Worm (Caenorhabditis elegans): ENCODE data around the gene ddl-1.
A peak's percentile ranks its signal among the peaks of the same experiment; 100 is the strongest.

ddl-1 gene

DNA sequence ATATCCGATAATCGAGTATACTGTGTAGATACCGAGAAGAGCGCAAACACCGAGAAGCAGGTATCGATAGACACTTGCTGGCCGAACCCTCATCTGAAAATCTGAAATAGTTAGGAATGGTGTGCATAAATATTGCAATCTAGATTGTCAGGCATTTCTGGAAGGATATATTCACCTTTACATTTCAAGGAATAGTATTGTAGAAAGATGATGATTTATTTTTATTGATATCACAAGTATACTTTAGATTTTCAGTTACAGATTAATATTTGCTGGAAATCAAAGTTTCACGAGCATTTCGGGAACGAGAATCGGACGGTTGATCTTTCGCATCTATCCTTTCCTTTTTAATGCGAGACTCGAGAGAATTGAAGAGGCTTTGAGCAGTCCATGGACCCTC is 11.5 kb upstream of the ddl-1 start, which contains the start of gene fut-3:
fut-3 (minus strand) TSS at position 101 of the 400 bp plus-strand sequence.
- TF ChIP-seq elt-2 (tag; optimal IDR thresholded peaks at IDR 0.05) (no peak), nhr-76 (tag; optimal IDR thresholded peaks at IDR 0.05) (no peak), nhr-43 (tag; optimal IDR thresholded peaks at IDR 0.05; ENCODE audit: poor library complexity, severe bottlenecking) (no peak), skn-1 (tag; optimal IDR thresholded peaks at IDR 0.05) (no peak)

DNA sequence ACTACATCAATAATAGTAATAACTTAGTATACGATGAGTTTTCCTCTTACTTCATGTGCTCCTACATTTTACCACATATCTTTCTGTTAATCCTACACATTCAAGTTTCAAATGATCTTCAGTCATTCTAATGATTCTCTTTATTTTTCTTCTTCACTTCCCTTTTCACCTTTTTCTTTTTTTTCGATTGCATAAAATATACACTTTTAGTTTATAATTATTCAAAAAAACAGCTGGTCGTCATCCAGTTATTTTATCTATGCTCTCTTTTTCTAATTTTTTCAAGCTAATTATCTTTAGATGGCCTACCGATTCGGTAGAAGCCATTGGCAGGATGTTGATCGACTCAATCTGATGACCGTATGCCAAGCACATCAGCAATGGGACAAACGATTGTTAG is 6.0 kb upstream of the ddl-1 start, which contains the start of gene F59E12.1:
F59E12.1 (plus strand) TSS at position 301 of the 400 bp plus-strand sequence.
- TF ChIP-seq nfya-1 (tag; optimal IDR thresholded peaks at IDR 0.05; ENCODE audit: insufficient read depth), result no peak
- TF ChIP-seq hmg-11 (tag; optimal IDR thresholded peaks at IDR 0.05), result no peak
- TF ChIP-seq sea-2 (GFP tag; optimal IDR thresholded peaks at IDR 0.05), result no peak
- TF ChIP-seq ama-1 (optimal IDR thresholded peaks at IDR 0.05), result no peak
- no peak for TF ChIP-seq pha-4 (tag; optimal IDR thresholded peaks at IDR 0.05)
- TF ChIP-seq R02D3.7 (tag; optimal IDR thresholded peaks at IDR 0.05), result no peak
- TF ChIP-seq ztf-4 (tag; optimal IDR thresholded peaks at IDR 0.05), result no peak
- TF ChIP-seq pqm-1 (tag; optimal IDR thresholded peaks at IDR 0.05), result no peak
- TF ChIP-seq fkh-10 (GFP tag; optimal IDR thresholded peaks at IDR 0.05), result no peak
- TF ChIP-seq nhr-67 (tag; optimal IDR thresholded peaks at IDR 0.05), result no peak
- no peak for TF ChIP-seq egl-27 (tag; optimal IDR thresholded peaks at IDR 0.05)
- TF ChIP-seq ZK546.5 (tag; optimal IDR thresholded peaks at IDR 0.05), result no peak
- TF ChIP-seq elt-3 (tag; optimal IDR thresholded peaks at IDR 0.05), result no peak
- TF ChIP-seq tbx-2 (tag; optimal IDR thresholded peaks at IDR 0.05), result no peak
- TF ChIP-seq nhr-28 (tag; optimal IDR thresholded peaks at IDR 0.05), result no peak
- TF ChIP-seq fos-1 (tag; optimal IDR thresholded peaks at IDR 0.05), result no peak
- TF ChIP-seq zag-1 (tag; optimal IDR thresholded peaks at IDR 0.05), result no peak
- no peak for TF ChIP-seq lsy-12 (tag; optimal IDR thresholded peaks at IDR 0.05)

DNA sequence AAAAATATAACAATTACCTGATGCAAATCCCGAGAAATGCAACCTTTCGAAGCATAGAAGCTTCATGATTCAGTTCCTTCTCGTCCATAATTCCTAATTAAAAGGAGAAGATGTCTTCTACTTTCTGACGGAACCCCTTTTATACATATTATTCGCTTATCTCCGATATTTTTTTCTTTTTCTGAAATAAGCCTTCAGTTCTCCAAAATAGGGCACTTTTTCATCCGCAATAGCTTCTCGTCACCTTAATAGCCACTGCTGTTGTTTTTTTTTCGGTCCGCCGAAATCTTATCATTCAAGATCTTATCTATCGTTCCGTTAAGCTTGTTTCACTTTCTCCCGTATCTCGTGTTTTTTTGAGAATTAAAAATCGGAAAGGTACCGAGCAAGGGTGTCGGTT is 4.2 kb upstream of the ddl-1 start, which contains the start of gene bli-2:
bli-2 (minus strand) TSS at position 101 of the 400 bp plus-strand sequence.
- no peak for TF ChIP-seq elt-2 (tag; optimal IDR thresholded peaks at IDR 0.05)
- TF ChIP-seq zag-1 (tag; optimal IDR thresholded peaks at IDR 0.05), result no peak
- TF ChIP-seq fkh-10 (GFP tag; optimal IDR thresholded peaks at IDR 0.05), result no peak
- TF ChIP-seq ceh-28 (tag; optimal IDR thresholded peaks at IDR 0.05), result no peak
- TF ChIP-seq mml-1 (tag; optimal IDR thresholded peaks at IDR 0.05), result no peak
- TF ChIP-seq jun-1 (tag; optimal IDR thresholded peaks at IDR 0.05), result no peak
- TF ChIP-seq ceh-82 (tag; optimal IDR thresholded peaks at IDR 0.05), result no peak
- no peak for TF ChIP-seq hmg-11 (tag; optimal IDR thresholded peaks at IDR 0.05)

DNA sequence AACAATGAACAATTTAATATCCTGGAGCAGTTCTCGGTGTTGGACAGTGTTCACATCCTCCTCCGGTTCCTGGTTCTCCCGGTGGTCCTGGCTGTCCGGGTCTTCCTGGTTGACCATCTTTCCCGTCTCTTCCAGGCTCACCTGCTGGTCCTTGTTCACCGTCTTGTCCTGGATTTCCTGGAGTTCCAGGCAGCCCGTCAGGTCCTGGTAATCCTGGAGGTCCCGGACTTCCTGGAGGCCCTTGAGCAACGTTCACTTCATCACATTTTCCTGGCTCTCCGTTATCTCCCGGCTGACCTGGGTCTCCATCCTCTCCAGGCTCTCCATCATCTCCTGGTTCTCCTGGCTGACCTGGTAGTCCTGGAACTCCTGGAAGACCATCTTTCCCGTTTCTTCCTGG is 3.3 kb upstream of the ddl-1 start:
- TF ChIP-seq unc-62 (GFP tag; optimal IDR thresholded peaks at IDR 0.05) (no peak), nhr-43 (tag; optimal IDR thresholded peaks at IDR 0.05; ENCODE audit: poor library complexity, severe bottlenecking) (no peak), ama-1 (optimal IDR thresholded peaks at IDR 0.05) (no peak), ztf-11 (tag; optimal IDR thresholded peaks at IDR 0.05) (no peak), pqm-1 (tag; optimal IDR thresholded peaks at IDR 0.05) (no peak), zag-1 (tag; optimal IDR thresholded peaks at IDR 0.05) (no peak), mml-1 (tag; optimal IDR thresholded peaks at IDR 0.05) (no peak), fkh-10 (GFP tag; optimal IDR thresholded peaks at IDR 0.05) (no peak), snpc-4 (tag; optimal IDR thresholded peaks at IDR 0.05) (no peak), egl-5 (tag; optimal IDR thresholded peaks at IDR 0.05) (no peak), elt-1 (tag; optimal IDR thresholded peaks at IDR 0.05) (no peak), pha-4 (tag; optimal IDR thresholded peaks at IDR 0.05) (no peak), ZK546.5 (tag; optimal IDR thresholded peaks at IDR 0.05) (no peak), ztf-4 (tag; optimal IDR thresholded peaks at IDR 0.05) (no peak), nhr-76 (tag; optimal IDR thresholded peaks at IDR 0.05) (no peak), lsy-12 (tag; optimal IDR thresholded peaks at IDR 0.05) (no peak), nfya-1 (tag; optimal IDR thresholded peaks at IDR 0.05; ENCODE audit: insufficient read depth) (no peak), nhr-11 (tag; optimal IDR thresholded peaks at IDR 0.05) (no peak)

DNA sequence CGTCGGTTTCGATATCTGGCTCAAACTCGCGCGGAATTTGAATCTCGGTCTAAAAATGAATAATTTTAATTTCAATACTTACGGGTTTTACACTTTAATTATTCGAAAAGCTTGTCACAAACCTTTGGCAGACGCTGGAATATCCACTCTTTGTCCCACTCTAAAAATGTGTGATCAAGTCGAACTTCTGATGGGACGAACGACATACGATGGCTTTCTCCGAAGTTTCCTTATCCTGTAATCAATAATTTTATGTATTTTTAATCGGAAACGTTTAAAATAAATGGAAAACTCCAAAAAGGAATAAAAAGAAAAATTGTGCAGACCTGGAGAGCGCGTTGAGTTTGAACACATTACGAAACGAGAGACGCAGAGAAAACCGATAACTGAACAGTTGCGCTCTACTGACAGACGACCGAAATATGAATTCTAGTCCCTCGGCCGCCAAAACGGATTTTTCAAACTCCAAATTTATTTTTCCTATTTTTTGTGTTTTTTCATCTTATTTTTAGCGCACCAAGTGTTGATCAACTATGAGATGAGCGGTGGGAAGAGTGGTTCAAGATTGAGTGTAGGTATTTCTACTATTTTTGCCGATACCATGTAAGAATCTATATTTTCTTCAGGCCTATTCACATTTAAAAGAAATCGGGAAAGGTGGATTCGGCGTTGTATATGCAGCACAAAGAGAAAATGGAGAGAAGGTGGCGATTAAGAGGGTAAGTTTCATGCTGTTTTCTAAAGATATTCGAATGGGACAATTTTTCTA is 1.2 kb upstream of the ddl-1 start, which contains the start of the genes sam-4, F59E12.17 and zyg-1:
sam-4 (minus strand) TSS at position 51 of the 769 bp plus-strand sequence.
F59E12.17 (minus strand) TSS at position 235 of the 769 bp plus-strand sequence.
zyg-1 (plus strand) TSS at position 513 of the 769 bp plus-strand sequence.
- TF ChIP-seq egl-5 (tag; optimal IDR thresholded peaks at IDR 0.05), result peak; percentile 63
- peak; percentile 17 for TF ChIP-seq nhr-23 (tag; optimal IDR thresholded peaks at IDR 0.05)
- no peak for TF ChIP-seq skn-1 (tag; optimal IDR thresholded peaks at IDR 0.05)
- peak; percentile 18 for TF ChIP-seq pqm-1 (tag; optimal IDR thresholded peaks at IDR 0.05)
- TF ChIP-seq zag-1 (tag; optimal IDR thresholded peaks at IDR 0.05), result no peak
- TF ChIP-seq ceh-16 (tag; optimal IDR thresholded peaks at IDR 0.05), result no peak
- TF ChIP-seq hmg-11 (tag; optimal IDR thresholded peaks at IDR 0.05), result peak; percentile 35
- TF ChIP-seq nhr-67 (tag; optimal IDR thresholded peaks at IDR 0.05), result no peak
- peak; percentile 51 for TF ChIP-seq nhr-25 (tag; optimal IDR thresholded peaks at IDR 0.05)
- TF ChIP-seq lin-15B (tag; optimal IDR thresholded peaks at IDR 0.05), result peak; percentile 95
- TF ChIP-seq fkh-2 (tag; optimal IDR thresholded peaks at IDR 0.05), result no peak
- TF ChIP-seq tbx-2 (tag; optimal IDR thresholded peaks at IDR 0.05), result no peak
- peak; percentile 74 for TF ChIP-seq lin-39 (tag; optimal IDR thresholded peaks at IDR 0.05)
- peak; percentile 52 for TF ChIP-seq elt-2 (tag; optimal IDR thresholded peaks at IDR 0.05)
- TF ChIP-seq nhr-28 (tag; optimal IDR thresholded peaks at IDR 0.05), result no peak
- TF ChIP-seq nhr-43 (tag; optimal IDR thresholded peaks at IDR 0.05; ENCODE audit: poor library complexity, severe bottlenecking), result peak; percentile 6
- TF ChIP-seq ceh-82 (tag; optimal IDR thresholded peaks at IDR 0.05), result no peak
- TF ChIP-seq nfya-1 (tag; optimal IDR thresholded peaks at IDR 0.05; ENCODE audit: insufficient read depth), result peak; percentile 90
- peak; percentile 87 for TF ChIP-seq pha-4 (tag; optimal IDR thresholded peaks at IDR 0.05)
- no peak for TF ChIP-seq unc-39 (tag; optimal IDR thresholded peaks at IDR 0.05)
